Worm (Caenorhabditis elegans): ENCODE data around the gene W06F12.3.

- TF ChIP-seq sea-2 (GFP tag; optimal IDR thresholded peaks at IDR 0.05) (no peak), nhr-237 (tag; optimal IDR thresholded peaks at IDR 0.05) (no peak), ceh-82 (tag; optimal IDR thresholded peaks at IDR 0.05) (no peak), tbx-2 (tag; optimal IDR thresholded peaks at IDR 0.05) (no peak), elt-3 (tag; optimal IDR thresholded peaks at IDR 0.05) (no peak), unc-62 (GFP tag; optimal IDR thresholded peaks at IDR 0.05) (no peak), ZK546.5 (tag; optimal IDR thresholded peaks at IDR 0.05) (no peak), ama-1 (optimal IDR thresholded peaks at IDR 0.05) (peak; percentile 38), lsy-12 (tag; optimal IDR thresholded peaks at IDR 0.05) (peak; percentile 60), fkh-10 (GFP tag; optimal IDR thresholded peaks at IDR 0.05) (no peak), lin-39 (tag; optimal IDR thresholded peaks at IDR 0.05) (peak; percentile 74), nhr-11 (tag; optimal IDR thresholded peaks at IDR 0.05) (no peak), nhr-28 (tag; optimal IDR thresholded peaks at IDR 0.05) (no peak)
Measured at ce11 chrIII:13721066-13721465, 13.8 kb upstream of the W06F12.3 start.

Data from whole organism, L3 larva.